Worm (Caenorhabditis elegans) whole organism, L3 larva: ENCODE data around the gene clec-208.

Experiments
- ZK546.5 ChIP-seq: sonication (generic microtip); optimal IDR thresholded peaks from 2 replicates; lab custom pipeline; 2017; ENCODE audit warnings: missing biosample characterization, missing genetic modification characterization
- aly-2 ChIP-seq: fragments of 150-350 bp; optimal IDR thresholded peaks from 2 replicates; lab custom pipeline; 2014; ENCODE audit warnings: missing biosample characterization, missing genetic modification characterization
- ama-1 ChIP-seq: fragments of 150-350 bp; optimal IDR thresholded peaks from 2 replicates; lab custom pipeline; 2018
- ceh-16 ChIP-seq: sonication (generic microtip); optimal IDR thresholded peaks from 2 replicates; lab custom pipeline; 2017; ENCODE audit warnings: missing biosample characterization, missing genetic modification characterization
- ceh-28 ChIP-seq: fragments of 150-350 bp; optimal IDR thresholded peaks from 2 replicates; lab custom pipeline; 2014; ENCODE audit warnings: missing biosample characterization, missing genetic modification reagents, missing genetic modification characterization
- daf-12 ChIP-seq: fragments of 150-350 bp; optimal IDR thresholded peaks from 2 replicates; lab custom pipeline; 2014; ENCODE audit warnings: missing biosample characterization, missing genetic modification reagents, missing genetic modification characterization
- egl-27 ChIP-seq: sonication (generic microtip); optimal IDR thresholded peaks from 4 replicates; lab custom pipeline; 2017; ENCODE audit warnings: missing biosample characterization, missing genetic modification reagents, missing genetic modification characterization
- elt-2 ChIP-seq: sonication (generic microtip); optimal IDR thresholded peaks from 2 replicates; lab custom pipeline; 2016; ENCODE audit warnings: missing genetic modification reagents, mild to moderate bottlenecking, missing genetic modification characterization, missing compliant biosample characterization
- elt-3 ChIP-seq, 3 experiments: fragments of 150-350 bp in 1 of 3; sonication (generic microtip) in 2 of 3; optimal IDR thresholded peaks; 2 replicates in 2 of 3; 4 replicates in 1 of 3; lab custom pipeline; 2014 to 2017; ENCODE audit warnings: missing biosample characterization in 3 of 3, missing genetic modification characterization in 3 of 3
- fkh-10 ChIP-seq: sonication (generic microtip); optimal IDR thresholded peaks from 2 replicates; lab custom pipeline; 2017; ENCODE audit warnings: missing biosample characterization, missing genetic modification reagents, missing genetic modification characterization
- fkh-2 ChIP-seq: fragments of 150-350 bp; optimal IDR thresholded peaks from 2 replicates; lab custom pipeline; 2014; ENCODE audit warnings: missing biosample characterization, missing genetic modification reagents, missing genetic modification characterization
- fos-1 ChIP-seq: fragments of 150-350 bp; optimal IDR thresholded peaks from 2 replicates; lab custom pipeline; 2014; ENCODE audit warnings: missing biosample characterization, missing genetic modification characterization
- jun-1 ChIP-seq: fragments of 150-350 bp; optimal IDR thresholded peaks from 2 replicates; lab custom pipeline; 2014; ENCODE audit warnings: missing biosample characterization, missing genetic modification reagents, missing genetic modification characterization
- lin-15B ChIP-seq: fragments of 150-350 bp; optimal IDR thresholded peaks from 2 replicates; lab custom pipeline; 2014; ENCODE audit warnings: missing biosample characterization, missing genetic modification characterization
- lin-39 ChIP-seq: fragments of 150-350 bp; optimal IDR thresholded peaks from 2 replicates; lab custom pipeline; 2018; ENCODE audit warnings: missing biosample characterization, missing genetic modification reagents, missing genetic modification characterization
- lsy-12 ChIP-seq: sonication (generic microtip); optimal IDR thresholded peaks from 2 replicates; lab custom pipeline; 2016; ENCODE audit warnings: mild to moderate bottlenecking, missing genetic modification characterization, missing compliant biosample characterization
- mdl-1 ChIP-seq: fragments of 150-350 bp; optimal IDR thresholded peaks from 2 replicates; lab custom pipeline; 2014; ENCODE audit warnings: missing biosample characterization, missing genetic modification characterization
- nfya-1 ChIP-seq: sonication (generic microtip); optimal IDR thresholded peaks from 2 replicates; lab custom pipeline; 2017; ENCODE audit warnings: missing genetic modification characterization, mild to moderate bottlenecking, missing compliant biosample characterization, antibody characterized with exemption, moderate library complexity; ENCODE audit not compliant: insufficient read depth
- nhr-11 ChIP-seq: fragments of 150-350 bp; optimal IDR thresholded peaks from 2 replicates; lab custom pipeline; 2014; ENCODE audit warnings: missing biosample characterization, missing genetic modification characterization
- nhr-12 ChIP-seq: fragments of 150-350 bp; optimal IDR thresholded peaks from 2 replicates; lab custom pipeline; 2014; ENCODE audit warnings: missing biosample characterization, missing genetic modification characterization
- nhr-237 ChIP-seq: fragments of 150-350 bp; optimal IDR thresholded peaks from 2 replicates; lab custom pipeline; 2014; ENCODE audit warnings: missing biosample characterization, missing genetic modification characterization
- nhr-25 ChIP-seq: sonication (generic microtip); optimal IDR thresholded peaks from 2 replicates; lab custom pipeline; 2017; ENCODE audit warnings: missing biosample characterization, missing genetic modification characterization
- nhr-28 ChIP-seq: fragments of 150-350 bp; optimal IDR thresholded peaks from 2 replicates; lab custom pipeline; 2014; ENCODE audit warnings: missing biosample characterization, missing genetic modification characterization
- nhr-43 ChIP-seq: sonication (generic microtip); optimal IDR thresholded peaks from 2 replicates; lab custom pipeline; 2016; ENCODE audit warnings: mild to moderate bottlenecking, missing genetic modification characterization, missing compliant biosample characterization; ENCODE audit not compliant: poor library complexity, severe bottlenecking
- nhr-67 ChIP-seq: fragments of 150-350 bp; optimal IDR thresholded peaks from 2 replicates; lab custom pipeline; 2014; ENCODE audit warnings: missing biosample characterization, missing genetic modification characterization
- pha-4 ChIP-seq: fragments of 150-350 bp; optimal IDR thresholded peaks from 2 replicates; lab custom pipeline; 2014; ENCODE audit warnings: missing biosample characterization, missing genetic modification reagents, missing genetic modification characterization
- pqm-1 ChIP-seq: fragments of 150-350 bp; optimal IDR thresholded peaks from 2 replicates; lab custom pipeline; 2017; ENCODE audit warnings: missing biosample characterization, missing genetic modification characterization, inconsistent platforms
- sea-2 ChIP-seq: fragments of 150-350 bp; sonication (generic microtip); optimal IDR thresholded peaks from 4 replicates; lab custom pipeline; 2014; ENCODE audit warnings: missing biosample characterization, missing genetic modification reagents, missing genetic modification characterization
- skn-1 ChIP-seq: fragments of 150-350 bp; optimal IDR thresholded peaks from 2 replicates; lab custom pipeline; 2014; ENCODE audit warnings: missing biosample characterization, missing genetic modification characterization
- tbx-2 ChIP-seq: sonication (generic microtip); optimal IDR thresholded peaks from 2 replicates; lab custom pipeline; 2016; ENCODE audit warnings: mild to moderate bottlenecking, missing genetic modification characterization, missing compliant biosample characterization
- unc-39 ChIP-seq: sonication (generic microtip); optimal IDR thresholded peaks from 4 replicates; lab custom pipeline; 2017; ENCODE audit warnings: missing biosample characterization, missing genetic modification characterization
- zag-1 ChIP-seq: fragments of 150-350 bp; optimal IDR thresholded peaks from 2 replicates; lab custom pipeline; 2014; ENCODE audit warnings: missing biosample characterization, missing genetic modification characterization
- ztf-11 ChIP-seq: fragments of 150-350 bp; optimal IDR thresholded peaks from 2 replicates; lab custom pipeline; 2014; ENCODE audit warnings: missing biosample characterization, missing genetic modification characterization

clec-208 gene

ce11 chrV:2067985-2068499 is 29.7 kb upstream of the clec-208 start, which contains the start of gene lbp-9 (continued):
- TF ChIP-seq nhr-43 (no peak), unc-39 (tag; lab: Kevin White, UChicago) (no peak), nhr-67 (tag; lab: Kevin White, UChicago) (no peak), lsy-12 (tag; lab: Kevin White, UChicago) (no peak), egl-27 (tag; lab: Kevin White, UChicago) (no peak), fkh-10 (GFP tag; lab: Kevin White, UChicago) (no peak), elt-3 (tag; optimal IDR thresholded peaks at IDR 0.05; lab: Kevin White, UChicago) (no peak), nhr-25 (tag; lab: Kevin White, UChicago) (peak; percentile 94), aly-2 (no peak), fos-1 (tag; lab: Kevin White, UChicago) (no peak), lin-15B (tag; lab: Kevin White, UChicago) (peak; percentile 3), nhr-237 (no peak), nfya-1 (tag; lab: Kevin White, UChicago) (peak; percentile 55), mdl-1 (tag; lab: Kevin White, UChicago) (no peak)

- TF ChIP-seq ama-1 (lab: Kevin White, UChicago) (peak; percentile 21), elt-3 (tag; optimal IDR thresholded peaks at IDR 0.05; lab: Kevin White, UChicago) (no peak)
Measured at ce11 chrV:2068728-2069443, 28.9 kb upstream of the clec-208 start.

- TF ChIP-seq nhr-28 (tag; lab: Kevin White, UChicago): no peak
- no peak for TF ChIP-seq nhr-11 (tag; lab: Kevin White, UChicago)
- TF ChIP-seq zag-1: no peak
- TF ChIP-seq nhr-237: no peak
- no peak for TF ChIP-seq sea-2 (GFP tag; lab: Kevin White, UChicago)
- no peak for TF ChIP-seq daf-12
- no peak for TF ChIP-seq elt-2
- no peak for TF ChIP-seq nhr-12 (tag; lab: Kevin White, UChicago)
- TF ChIP-seq ceh-16 (tag; lab: Kevin White, UChicago): no peak
- no peak for TF ChIP-seq jun-1 (tag; lab: Kevin White, UChicago)
- no peak for TF ChIP-seq ztf-11 (tag; lab: Kevin White, UChicago)
- no peak for TF ChIP-seq ceh-28
- no peak for TF ChIP-seq tbx-2 (tag; lab: Kevin White, UChicago)
- no peak for TF ChIP-seq nhr-43
- TF ChIP-seq ZK546.5 (tag; lab: Kevin White, UChicago): no peak
- TF ChIP-seq pha-4 (tag; lab: Kevin White, UChicago): no peak
- no peak for TF ChIP-seq fkh-2 (tag; lab: Kevin White, UChicago)
- TF ChIP-seq, all 47 proteins: peak for 0
Measured at ce11 chrV:2072807-2073206, 24.9 kb upstream of the clec-208 start, which contains the start of gene Y40B10A.9. Gene Y40B10A.9, minus strand, starts transcription at chrV:2072907.

- TF ChIP-seq nhr-43 (no peak), skn-1 (tag; lab: Kevin White, UChicago) (no peak), lin-39 (peak; percentile 53)
Measured at ce11 chrV:2076043-2076442, 21.7 kb upstream of the clec-208 start.

- TF ChIP-seq unc-39 (tag; lab: Kevin White, UChicago): no peak
- no peak for TF ChIP-seq pqm-1
- no peak for TF ChIP-seq nhr-67 (tag; lab: Kevin White, UChicago)
- no peak for TF ChIP-seq jun-1 (tag; lab: Kevin White, UChicago)
- TF ChIP-seq egl-27 (tag; lab: Kevin White, UChicago): no peak
Measured at ce11 chrV:2081269-2081668, 16.5 kb upstream of the clec-208 start.
